Worm (Caenorhabditis elegans) whole organism, L3 larva: ENCODE results near the gene hpo-39.
A peak's percentile ranks its signal among the peaks of the same experiment; 100 is the strongest.
"Not testable (repeated sequence)": the region's sequence is repeated elsewhere in the genome, so short reads cannot be mapped to it uniquely, and the experiment has no call there.

Source experiments
- R02D3.7 ChIP-seq: fragments of 150-350 bp; optimal IDR thresholded peaks from 2 replicates; lab custom pipeline; 2014; ENCODE audit warnings: missing biosample characterization, missing genetic modification characterization
- aly-2 ChIP-seq: fragments of 150-350 bp; optimal IDR thresholded peaks from 2 replicates; lab custom pipeline; 2014; ENCODE audit warnings: missing biosample characterization, missing genetic modification characterization
- ama-1 ChIP-seq: fragments of 150-350 bp; optimal IDR thresholded peaks from 2 replicates; lab custom pipeline; 2018
- ceh-28 ChIP-seq: fragments of 150-350 bp; optimal IDR thresholded peaks from 2 replicates; lab custom pipeline; 2014; ENCODE audit warnings: missing biosample characterization, missing genetic modification reagents, missing genetic modification characterization
- daf-12 ChIP-seq: fragments of 150-350 bp; optimal IDR thresholded peaks from 2 replicates; lab custom pipeline; 2014; ENCODE audit warnings: missing biosample characterization, missing genetic modification reagents, missing genetic modification characterization
- egl-27 ChIP-seq: sonication (generic microtip); optimal IDR thresholded peaks from 4 replicates; lab custom pipeline; 2017; ENCODE audit warnings: missing biosample characterization, missing genetic modification reagents, missing genetic modification characterization
- egl-5 ChIP-seq: fragments of 150-350 bp; optimal IDR thresholded peaks from 2 replicates; lab custom pipeline; 2017; ENCODE audit warnings: missing biosample characterization, missing genetic modification reagents, missing genetic modification characterization, inconsistent platforms
- elt-1 ChIP-seq: fragments of 150-350 bp; optimal IDR thresholded peaks from 2 replicates; lab custom pipeline; 2014; ENCODE audit warnings: missing biosample characterization, missing genetic modification characterization
- elt-2 ChIP-seq: sonication (generic microtip); optimal IDR thresholded peaks from 2 replicates; lab custom pipeline; 2016; ENCODE audit warnings: missing genetic modification reagents, mild to moderate bottlenecking, missing genetic modification characterization, missing compliant biosample characterization
- elt-3 ChIP-seq, 3 experiments: fragments of 150-350 bp in 1 of 3; sonication (generic microtip) in 2 of 3; optimal IDR thresholded peaks; 2 replicates in 2 of 3; 4 replicates in 1 of 3; lab custom pipeline; 2014 to 2017; ENCODE audit warnings: missing biosample characterization in 3 of 3, missing genetic modification characterization in 3 of 3
- eor-1 ChIP-seq, 2 experiments: fragments of 150-350 bp; optimal IDR thresholded peaks; 2 replicates each; lab custom pipeline; 2014 to 2018; ENCODE audit warnings: missing biosample characterization in 2 of 2, missing genetic modification characterization in 2 of 2
- fkh-10 ChIP-seq: sonication (generic microtip); optimal IDR thresholded peaks from 2 replicates; lab custom pipeline; 2017; ENCODE audit warnings: missing biosample characterization, missing genetic modification reagents, missing genetic modification characterization
- fkh-2 ChIP-seq: fragments of 150-350 bp; optimal IDR thresholded peaks from 2 replicates; lab custom pipeline; 2014; ENCODE audit warnings: missing biosample characterization, missing genetic modification reagents, missing genetic modification characterization
- fos-1 ChIP-seq: fragments of 150-350 bp; optimal IDR thresholded peaks from 2 replicates; lab custom pipeline; 2014; ENCODE audit warnings: missing biosample characterization, missing genetic modification characterization
- hmg-11 ChIP-seq: sonication (generic microtip); optimal IDR thresholded peaks from 2 replicates; lab custom pipeline; 2016; ENCODE audit warnings: missing genetic modification characterization, missing compliant biosample characterization
- jun-1 ChIP-seq: fragments of 150-350 bp; optimal IDR thresholded peaks from 2 replicates; lab custom pipeline; 2014; ENCODE audit warnings: missing biosample characterization, missing genetic modification reagents, missing genetic modification characterization
- lin-15B ChIP-seq: fragments of 150-350 bp; optimal IDR thresholded peaks from 2 replicates; lab custom pipeline; 2014; ENCODE audit warnings: missing biosample characterization, missing genetic modification characterization
- lsy-12 ChIP-seq: sonication (generic microtip); optimal IDR thresholded peaks from 2 replicates; lab custom pipeline; 2016; ENCODE audit warnings: mild to moderate bottlenecking, missing genetic modification characterization, missing compliant biosample characterization
- mdl-1 ChIP-seq: fragments of 150-350 bp; optimal IDR thresholded peaks from 2 replicates; lab custom pipeline; 2014; ENCODE audit warnings: missing biosample characterization, missing genetic modification characterization
- mml-1 ChIP-seq: fragments of 150-350 bp; sonication (generic microtip); optimal IDR thresholded peaks from 3 replicates; lab custom pipeline; 2014; ENCODE audit warnings: missing biosample characterization, missing genetic modification characterization
- nfya-1 ChIP-seq: sonication (generic microtip); optimal IDR thresholded peaks from 2 replicates; lab custom pipeline; 2017; ENCODE audit warnings: missing genetic modification characterization, mild to moderate bottlenecking, missing compliant biosample characterization, antibody characterized with exemption, moderate library complexity; ENCODE audit not compliant: insufficient read depth
- nhr-12 ChIP-seq: fragments of 150-350 bp; optimal IDR thresholded peaks from 2 replicates; lab custom pipeline; 2014; ENCODE audit warnings: missing biosample characterization, missing genetic modification characterization
- nhr-23 ChIP-seq: fragments of 150-350 bp; optimal IDR thresholded peaks from 2 replicates; lab custom pipeline; 2014; ENCODE audit warnings: missing biosample characterization, missing genetic modification reagents, missing genetic modification characterization
- nhr-237 ChIP-seq: fragments of 150-350 bp; optimal IDR thresholded peaks from 2 replicates; lab custom pipeline; 2014; ENCODE audit warnings: missing biosample characterization, missing genetic modification characterization
- nhr-25 ChIP-seq: sonication (generic microtip); optimal IDR thresholded peaks from 2 replicates; lab custom pipeline; 2017; ENCODE audit warnings: missing biosample characterization, missing genetic modification characterization
- nhr-43 ChIP-seq: sonication (generic microtip); optimal IDR thresholded peaks from 2 replicates; lab custom pipeline; 2016; ENCODE audit warnings: mild to moderate bottlenecking, missing genetic modification characterization, missing compliant biosample characterization; ENCODE audit not compliant: poor library complexity, severe bottlenecking
- nhr-67 ChIP-seq: fragments of 150-350 bp; optimal IDR thresholded peaks from 2 replicates; lab custom pipeline; 2014; ENCODE audit warnings: missing biosample characterization, missing genetic modification characterization
- nhr-76 ChIP-seq: fragments of 150-350 bp; sonication (generic microtip); optimal IDR thresholded peaks from 5 replicates; lab custom pipeline; 2014; ENCODE audit warnings: missing biosample characterization, missing genetic modification characterization
- nhr-77 ChIP-seq: fragments of 150-350 bp; optimal IDR thresholded peaks from 2 replicates; lab custom pipeline; 2014; ENCODE audit warnings: missing biosample characterization, missing genetic modification characterization
- pha-4 ChIP-seq: fragments of 150-350 bp; optimal IDR thresholded peaks from 2 replicates; lab custom pipeline; 2014; ENCODE audit warnings: missing biosample characterization, missing genetic modification reagents, missing genetic modification characterization
- pqm-1 ChIP-seq: fragments of 150-350 bp; optimal IDR thresholded peaks from 2 replicates; lab custom pipeline; 2017; ENCODE audit warnings: missing biosample characterization, missing genetic modification characterization, inconsistent platforms
- sea-2 ChIP-seq: fragments of 150-350 bp; sonication (generic microtip); optimal IDR thresholded peaks from 4 replicates; lab custom pipeline; 2014; ENCODE audit warnings: missing biosample characterization, missing genetic modification reagents, missing genetic modification characterization
- skn-1 ChIP-seq: fragments of 150-350 bp; optimal IDR thresholded peaks from 2 replicates; lab custom pipeline; 2014; ENCODE audit warnings: missing biosample characterization, missing genetic modification characterization
- snpc-4 ChIP-seq: fragments of 150-350 bp; optimal IDR thresholded peaks from 2 replicates; lab custom pipeline; 2014; ENCODE audit warnings: missing biosample characterization, missing genetic modification characterization
- unc-39 ChIP-seq: sonication (generic microtip); optimal IDR thresholded peaks from 4 replicates; lab custom pipeline; 2017; ENCODE audit warnings: missing biosample characterization, missing genetic modification characterization
- unc-62 ChIP-seq: fragments of 150-350 bp; sonication (generic microtip); optimal IDR thresholded peaks from 4 replicates; lab custom pipeline; 2014; ENCODE audit warnings: missing biosample characterization, missing genetic modification reagents, missing genetic modification characterization
- zag-1 ChIP-seq: fragments of 150-350 bp; optimal IDR thresholded peaks from 2 replicates; lab custom pipeline; 2014; ENCODE audit warnings: missing biosample characterization, missing genetic modification characterization
- ztf-11 ChIP-seq: fragments of 150-350 bp; optimal IDR thresholded peaks from 2 replicates; lab custom pipeline; 2014; ENCODE audit warnings: missing biosample characterization, missing genetic modification characterization
- ztf-4 ChIP-seq: fragments of 150-350 bp; optimal IDR thresholded peaks from 2 replicates; lab custom pipeline; 2014; ENCODE audit warnings: missing biosample characterization, missing genetic modification characterization

The hpo-39 gene

DNA sequence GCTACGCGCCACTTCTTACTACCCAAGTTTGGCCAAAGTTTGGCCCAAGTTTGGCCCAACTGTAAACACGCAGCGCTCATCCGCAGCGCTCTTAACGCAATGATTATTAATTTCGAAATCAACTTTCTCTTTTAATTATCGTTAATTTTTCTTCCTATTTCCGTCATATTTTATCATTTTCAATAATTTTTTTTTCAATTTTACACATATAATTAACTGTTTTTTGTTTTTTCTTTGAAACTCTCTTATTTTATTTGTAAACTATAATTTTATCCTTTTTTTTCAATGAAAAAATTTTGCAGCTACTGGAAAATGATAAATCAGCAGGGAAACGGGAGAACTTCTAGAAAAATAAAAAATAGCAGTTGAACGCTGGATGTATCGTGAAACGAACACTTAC, 13.3 kb downstream of the hpo-39 start, which contains the start of gene Y61A9LA.4:
TSS of gene Y61A9LA.4 (plus strand) at position 301 of the 400 bp plus-strand sequence.
- not testable (repeated sequence) for TF ChIP-seq elt-2 (tag; lab: Kevin White, UChicago); nhr-25; snpc-4 (tag; lab: Kevin White, UChicago)
- TF ChIP-seq, all 47 proteins: peak for 0; not testable (repeated sequence) for 47

DNA sequence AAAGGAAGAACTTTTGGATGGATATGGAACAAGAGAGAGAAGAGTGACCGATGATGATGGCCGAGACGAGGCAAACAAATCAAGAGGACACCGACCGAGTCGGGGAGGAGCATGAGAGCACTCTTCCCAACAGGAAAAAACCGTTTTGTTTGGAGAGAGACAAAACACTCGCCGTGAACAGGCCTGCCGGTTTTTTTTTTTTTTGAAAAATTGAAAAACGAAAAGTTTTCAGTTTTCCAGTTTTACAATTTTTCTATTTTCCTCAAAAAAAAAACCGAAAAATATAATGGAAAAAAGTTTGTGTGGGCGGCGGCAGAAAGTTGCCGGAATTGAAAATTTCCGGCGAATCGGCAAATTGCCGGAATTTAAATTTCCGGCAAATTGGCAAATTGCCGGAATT, 14.0 kb downstream of the hpo-39 start, which contains the start of gene Y61A9LA.7:
TSS of gene Y61A9LA.7 (minus strand) at position 101 of the 400 bp plus-strand sequence.
- TF ChIP-seq nhr-237 (no peak), nhr-43 (tag; lab: Kevin White, UChicago) (no peak), fos-1 (tag; lab: Kevin White, UChicago) (no peak), unc-62 (GFP tag; lab: Kevin White, UChicago) (no peak), R02D3.7 (tag; lab: Kevin White, UChicago) (no peak), unc-39 (tag; lab: Kevin White, UChicago) (no peak), eor-1 (tag; optimal IDR thresholded peaks at IDR 0.05; lab: Kevin White, UChicago) (no peak), aly-2 (no peak), elt-3 (tag; optimal IDR thresholded peaks at IDR 0.05; lab: Kevin White, UChicago) (no peak), skn-1 (tag; lab: Kevin White, UChicago) (no peak), fkh-10 (GFP tag; lab: Kevin White, UChicago) (no peak), nhr-12 (tag; lab: Kevin White, UChicago) (no peak), sea-2 (GFP tag; lab: Kevin White, UChicago) (no peak), egl-27 (tag; lab: Kevin White, UChicago) (no peak)
- TF ChIP-seq, all 47 proteins: peak for 0

DNA sequence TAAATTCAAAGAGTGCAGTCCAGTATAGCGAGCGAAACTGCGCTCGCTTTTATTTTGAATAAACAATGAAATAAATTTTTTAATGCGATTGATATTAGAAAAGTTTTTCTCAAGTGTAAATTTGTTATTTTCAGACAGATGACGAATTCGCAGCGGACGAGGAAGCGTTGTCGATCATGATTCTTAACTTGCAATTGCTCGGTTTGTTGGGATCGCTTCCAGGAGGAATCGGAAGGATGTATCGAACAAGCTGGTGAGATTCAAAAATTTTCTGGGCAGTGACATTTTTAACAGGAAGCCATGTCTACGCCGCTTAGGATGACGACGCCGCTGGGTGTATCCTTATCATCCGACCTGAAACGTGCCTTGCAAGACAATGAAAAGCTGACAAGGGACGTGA, 20.2 kb downstream of the hpo-39 start, which contains the start of gene Y61A9LA.12:
TSS of gene Y61A9LA.12 (plus strand) at position 301 of the 400 bp plus-strand sequence.
- TF ChIP-seq elt-1, egl-27, daf-12 (tag; lab: Kevin White, UChicago): not testable (repeated sequence)
- TF ChIP-seq, all 47 proteins: peak for 0; not testable (repeated sequence) for 47

DNA sequence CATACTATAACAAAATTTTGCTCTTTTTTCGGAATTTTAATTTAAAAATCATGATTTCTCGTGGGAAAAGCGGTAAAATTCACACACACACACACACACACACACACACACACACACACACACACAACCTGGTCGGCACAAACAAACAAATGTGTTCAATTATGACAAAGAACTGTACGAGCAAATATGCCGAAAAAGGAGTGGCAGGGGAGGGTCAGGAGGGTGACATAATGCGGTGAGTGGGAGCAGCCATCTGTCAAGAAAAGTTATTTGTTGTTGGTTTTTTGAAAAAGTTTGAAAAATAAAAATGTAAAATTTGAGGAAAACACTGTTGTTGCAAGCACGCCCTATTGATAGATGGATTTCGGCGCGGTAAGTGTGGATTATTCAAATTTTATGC, 21.8 kb downstream of the hpo-39 start:
- TF ChIP-seq unc-39 (tag; lab: Kevin White, UChicago): no peak
- peak; percentile 8 for TF ChIP-seq elt-2 (tag; lab: Kevin White, UChicago)
- TF ChIP-seq jun-1 (tag; lab: Kevin White, UChicago): no peak
- TF ChIP-seq nhr-12 (tag; lab: Kevin White, UChicago): no peak
- no peak for TF ChIP-seq mdl-1
- peak; percentile 53 for TF ChIP-seq pha-4
- TF ChIP-seq fkh-10 (GFP tag; lab: Kevin White, UChicago): no peak
- no peak for TF ChIP-seq ama-1
- no peak for TF ChIP-seq pqm-1 (tag; lab: Kevin White, UChicago)

- TF ChIP-seq eor-1 (tag; optimal IDR thresholded peaks at IDR 0.05; lab: Kevin White, UChicago) (no peak), nhr-23 (tag; lab: Kevin White, UChicago) (peak; percentile 49), ztf-4 (tag; lab: Kevin White, UChicago) (no peak), pqm-1 (tag; lab: Kevin White, UChicago) (no peak), daf-12 (tag; lab: Kevin White, UChicago) (no peak), nfya-1 (tag; lab: Kevin White, UChicago) (peak; percentile 56), sea-2 (GFP tag; lab: Kevin White, UChicago) (no peak), egl-27 (tag; lab: Kevin White, UChicago) (no peak), elt-2 (tag; lab: Kevin White, UChicago) (peak; percentile 35), ceh-28 (tag; lab: Kevin White, UChicago) (peak; percentile 63), nhr-76 (tag; lab: Kevin White, UChicago) (no peak), fos-1 (tag; lab: Kevin White, UChicago) (no peak), skn-1 (tag; lab: Kevin White, UChicago) (peak; percentile 49), fkh-2 (no peak), elt-3 (tag; optimal IDR thresholded peaks at IDR 0.05; lab: Kevin White, UChicago) (no peak), unc-39 (tag; lab: Kevin White, UChicago) (no peak), nhr-12 (tag; lab: Kevin White, UChicago) (no peak), elt-1 (tag; lab: Kevin White, UChicago) (no peak), jun-1 (tag; lab: Kevin White, UChicago) (no peak), nhr-77 (no peak), nhr-67 (tag; lab: Kevin White, UChicago) (no peak), fkh-10 (GFP tag; lab: Kevin White, UChicago) (no peak), zag-1 (no peak), snpc-4 (tag; lab: Kevin White, UChicago) (no peak), lin-15B (tag; lab: Kevin White, UChicago) (no peak), ama-1 (no peak), nhr-43 (tag; lab: Kevin White, UChicago) (no peak), hmg-11 (tag; lab: Kevin White, UChicago) (peak; percentile 49), unc-62 (GFP tag; lab: Kevin White, UChicago) (no peak), R02D3.7 (tag; lab: Kevin White, UChicago) (no peak), mml-1 (no peak), pha-4 (peak; percentile 24), nhr-25 (peak; percentile 82), nhr-237 (no peak), ztf-11 (tag; lab: Kevin White, UChicago) (no peak), egl-5 (tag; lab: Kevin White, UChicago) (no peak), lsy-12 (tag; lab: Kevin White, UChicago) (no peak), mdl-1 (no peak)
Observed at ce11 chrV:4550459-4550858, 23.3 kb downstream of the hpo-39 start.
